Worm (Caenorhabditis elegans) whole organism, young adult: ENCODE data around the gene cbp-1.

Experiments
- B0035.1 ChIP-seq: sonication (generic microtip); optimal IDR thresholded peaks from 2 replicates; lab custom pipeline; 2016; ENCODE audit warnings: missing genetic modification characterization, mild to moderate bottlenecking, missing compliant biosample characterization, missing genotype, missing genetic modification reagents
- B0336.3 ChIP-seq: fragments of 200-800 bp; sonication (Bioruptor generic); IDR thresholded peaks from 2 replicates; pipeline ENCODE4 v1.3.6; 2022; ENCODE audit warnings: missing genetic modification characterization, missing compliant biosample characterization
- C17E4.6 ChIP-seq: fragments of 200-800 bp; sonication (Bioruptor generic); IDR thresholded peaks from 2 replicates; pipeline ENCODE4 v1.3.6; 2022; ENCODE audit warnings: missing genetic modification reagents, missing genetic modification characterization, missing compliant biosample characterization
- D2030.7 ChIP-seq: fragments of 200-800 bp; sonication (Bioruptor generic); IDR thresholded peaks from 2 replicates; pipeline ENCODE4 v1.3.6; 2022; ENCODE audit warnings: missing genetic modification reagents, missing genetic modification characterization, missing compliant biosample characterization
- F10E7.11 ChIP-seq: sonication (generic microtip); optimal IDR thresholded peaks from 2 replicates; lab custom pipeline; 2017; ENCODE audit warnings: mild to moderate bottlenecking, missing genetic modification characterization, moderate library complexity, missing compliant biosample characterization
- F22D6.2 ChIP-seq: sonication (generic microtip); optimal IDR thresholded peaks from 2 replicates; lab custom pipeline; 2016; ENCODE audit warnings: mild to moderate bottlenecking, missing genetic modification characterization, missing compliant biosample characterization
- F33H1.4 ChIP-seq: fragments of 200-800 bp; sonication (Bioruptor generic); IDR thresholded peaks from 2 replicates; pipeline ENCODE4 v1.3.6; 2022; ENCODE audit warnings: missing genetic modification reagents, missing genetic modification characterization, missing compliant biosample characterization
- F39B2.1 ChIP-seq: fragments of 200-800 bp; sonication (Bioruptor generic); IDR thresholded peaks from 2 replicates; pipeline ENCODE4 v1.3.6; 2022; ENCODE audit warnings: missing genetic modification reagents, missing genetic modification characterization, missing compliant biosample characterization
- F52B5.7 ChIP-seq: sonication (generic microtip); optimal IDR thresholded peaks from 2 replicates; lab custom pipeline; 2016; ENCODE audit warnings: mild to moderate bottlenecking, missing genetic modification characterization, missing compliant biosample characterization
- F55B11.4 ChIP-seq: sonication (generic microtip); optimal IDR thresholded peaks from 2 replicates; lab custom pipeline; 2016; ENCODE audit warnings: missing compliant biosample characterization, missing genetic modification characterization, borderline replicate concordance; ENCODE audit not compliant: insufficient read depth
- F57A8.1 ChIP-seq: fragments of 200-800 bp; sonication (Bioruptor generic); optimal IDR thresholded peaks from 2 replicates; lab custom pipeline; 2018; ENCODE audit warnings: mild to moderate bottlenecking, missing genetic modification characterization, moderate library complexity, missing compliant biosample characterization
- Y67H2A.10 ChIP-seq: fragments of 200-800 bp; sonication (Bioruptor generic); conservative IDR thresholded peaks from 2 replicates; pipeline ENCODE4 v1.3.6; 2022; ENCODE audit warnings: missing genetic modification reagents, missing genetic modification characterization, missing compliant biosample characterization
- Y95B8A.8 ChIP-seq: fragments of 200-800 bp; sonication (Bioruptor generic); IDR thresholded peaks from 2 replicates; pipeline ENCODE4 v1.3.6; 2022; ENCODE audit warnings: missing genetic modification reagents, missing genetic modification characterization, missing compliant biosample characterization
- attf-3 ChIP-seq: fragments of 200-800 bp; sonication (Bioruptor generic); conservative IDR thresholded peaks from 2 replicates; pipeline ENCODE4 v1.3.6; 2022; ENCODE audit warnings: missing genetic modification reagents, missing genetic modification characterization, missing compliant biosample characterization
- attf-5 ChIP-seq: fragments of 200-800 bp; sonication (Bioruptor generic); optimal IDR thresholded peaks from 2 replicates; lab custom pipeline; 2018; ENCODE audit warnings: mild to moderate bottlenecking, missing genetic modification characterization, missing compliant biosample characterization
- attf-6 ChIP-seq: fragments of 200-800 bp; sonication (Bioruptor generic); IDR thresholded peaks from 2 replicates; pipeline ENCODE4 v1.3.6; 2022; ENCODE audit warnings: missing genetic modification reagents, missing genetic modification characterization, missing compliant biosample characterization
- bed-2 ChIP-seq: fragments of 200-800 bp; sonication (Bioruptor generic); IDR thresholded peaks from 2 replicates; pipeline ENCODE4 v1.3.6; 2022; ENCODE audit warnings: missing genetic modification reagents, missing genetic modification characterization, missing compliant biosample characterization
- ceh-100 ChIP-seq: fragments of 200-800 bp; sonication (Bioruptor generic); IDR thresholded peaks from 2 replicates; pipeline ENCODE4 v1.3.6; 2022; ENCODE audit warnings: missing genetic modification reagents, missing genetic modification characterization, missing compliant biosample characterization
- ceh-58 ChIP-seq: fragments of 200-800 bp; sonication (Bioruptor generic); IDR thresholded peaks from 2 replicates; pipeline ENCODE4 v1.3.6; 2022; ENCODE audit warnings: missing genetic modification characterization, missing compliant biosample characterization
- ceh-79 ChIP-seq: sonication (generic microtip); optimal IDR thresholded peaks from 2 replicates; lab custom pipeline; 2017; ENCODE audit warnings: mild to moderate bottlenecking, missing genetic modification characterization, missing compliant biosample characterization
- dpl-1 ChIP-seq: fragments of 150-350 bp; optimal IDR thresholded peaks from 2 replicates; lab custom pipeline; 2014; ENCODE audit warnings: missing biosample characterization, missing genetic modification reagents, missing genetic modification characterization
- efl-1 ChIP-seq: fragments of 150-350 bp; optimal IDR thresholded peaks from 2 replicates; lab custom pipeline; 2014; ENCODE audit warnings: missing biosample characterization, missing genetic modification reagents, missing genetic modification characterization
- egl-18 ChIP-seq: fragments of 200-800 bp; sonication (Bioruptor generic); IDR thresholded peaks from 2 replicates; pipeline ENCODE4 v1.3.6; 2022; ENCODE audit warnings: missing genetic modification reagents, missing genetic modification characterization, missing compliant biosample characterization
- egl-44 ChIP-seq: fragments of 200-800 bp; sonication (Bioruptor generic); IDR thresholded peaks from 2 replicates; pipeline ENCODE4 v1.3.6; 2022; ENCODE audit warnings: missing genetic modification reagents, missing genetic modification characterization, missing compliant biosample characterization
- gei-17 ChIP-seq: fragments of 200-800 bp; sonication (Bioruptor generic); optimal IDR thresholded peaks from 2 replicates; lab custom pipeline; 2018; ENCODE audit warnings: mild to moderate bottlenecking, missing genetic modification characterization, missing compliant biosample characterization
- him-1 ChIP-seq: sonication (generic microtip); optimal IDR thresholded peaks from 2 replicates; lab custom pipeline; 2016; ENCODE audit warnings: missing genotype, missing genetic modification reagents, missing genetic modification characterization, missing compliant biosample characterization
- hlh-12 ChIP-seq: sonication (generic microtip); optimal IDR thresholded peaks from 2 replicates; lab custom pipeline; 2016; ENCODE audit warnings: missing genetic modification characterization, missing compliant biosample characterization
- hrde-1 ChIP-seq: sonication (generic microtip); optimal IDR thresholded peaks from 2 replicates; lab custom pipeline; 2016; ENCODE audit warnings: missing genetic modification characterization, mild to moderate bottlenecking, missing compliant biosample characterization, moderate library complexity, missing genotype, missing genetic modification reagents, borderline replicate concordance
- let-526 ChIP-seq: fragments of 200-800 bp; sonication (Bioruptor generic); IDR thresholded peaks from 2 replicates; pipeline ENCODE4 v1.3.6; 2022; ENCODE audit warnings: missing genetic modification reagents, missing genetic modification characterization, missing compliant biosample characterization
- lin-26 ChIP-seq: fragments of 200-800 bp; sonication (Bioruptor generic); IDR thresholded peaks from 2 replicates; pipeline ENCODE4 v1.3.6; 2022; ENCODE audit warnings: missing genetic modification reagents, missing genetic modification characterization, missing compliant biosample characterization
- lin-35 ChIP-seq, 3 experiments: fragments of 150-350 bp in 2 of 3; sonication (generic microtip) in 1 of 3; optimal IDR thresholded peaks; 2 replicates each; lab custom pipeline; 2014 to 2018; ENCODE audit warnings: missing biosample characterization in 3 of 3, missing genetic modification characterization in 3 of 3, missing genetic modification reagents in 3 of 3
- lsy-27 ChIP-seq: sonication (generic microtip); optimal IDR thresholded peaks from 2 replicates; lab custom pipeline; 2017; ENCODE audit warnings: missing genetic modification characterization, mild to moderate bottlenecking, missing compliant biosample characterization, antibody characterized with exemption, missing genotype, borderline replicate concordance; ENCODE audit not compliant: insufficient read depth
- madf-3 ChIP-seq: fragments of 200-800 bp; sonication (Bioruptor generic); IDR thresholded peaks from 2 replicates; pipeline ENCODE4 v1.3.6; 2022; ENCODE audit warnings: missing genetic modification reagents, missing genetic modification characterization, missing compliant biosample characterization
- madf-6 ChIP-seq: fragments of 200-800 bp; sonication (Bioruptor generic); IDR thresholded peaks from 2 replicates; pipeline ENCODE4 v1.3.6; 2022; ENCODE audit warnings: missing genetic modification reagents, missing genetic modification characterization, missing compliant biosample characterization
- mcd-1 ChIP-seq: fragments of 200-800 bp; sonication (Bioruptor generic); IDR thresholded peaks from 2 replicates; pipeline ENCODE4 v1.3.6; 2022; ENCODE audit warnings: missing genetic modification reagents, missing genetic modification characterization, missing compliant biosample characterization
- mxl-1 ChIP-seq: sonication (generic microtip); optimal IDR thresholded peaks from 2 replicates; lab custom pipeline; 2016; ENCODE audit warnings: missing genetic modification characterization, missing compliant biosample characterization
- nhr-80 ChIP-seq: sonication (generic microtip); optimal IDR thresholded peaks from 2 replicates; lab custom pipeline; 2016; ENCODE audit warnings: missing genetic modification characterization, missing compliant biosample characterization
- pbrm-1 ChIP-seq: fragments of 200-800 bp; sonication (Bioruptor generic); IDR thresholded peaks from 2 replicates; pipeline ENCODE4 v1.3.6; 2022; ENCODE audit warnings: missing genetic modification reagents, missing genetic modification characterization, missing compliant biosample characterization
- rcor-1 ChIP-seq: fragments of 200-800 bp; sonication (Bioruptor generic); IDR thresholded peaks from 2 replicates; pipeline ENCODE4 v1.3.6; 2022; ENCODE audit warnings: missing genetic modification reagents, missing genetic modification characterization, missing compliant biosample characterization
- sdz-38 ChIP-seq: sonication (generic microtip); optimal IDR thresholded peaks from 2 replicates; lab custom pipeline; 2016; ENCODE audit warnings: missing genotype, missing genetic modification characterization, missing compliant biosample characterization
- snpc-3.4 ChIP-seq: sonication (generic microtip); optimal IDR thresholded peaks from 2 replicates; lab custom pipeline; 2017; ENCODE audit warnings: missing genetic modification characterization, mild to moderate bottlenecking, missing compliant biosample characterization, antibody characterized with exemption, moderate library complexity, missing genotype, missing genetic modification reagents
- snpc-4 ChIP-seq, 5 experiments: fragments of 150-350 bp in 1 of 5; sonication (generic microtip) in 4 of 5; optimal IDR thresholded peaks; 2 replicates each; lab custom pipeline; 2014 to 2018; ENCODE audit warnings: missing genetic modification characterization in 5 of 5, missing biosample characterization in 3 of 5, antibody characterized with exemption in 2 of 5, mild to moderate bottlenecking in 2 of 5, missing compliant biosample characterization in 2 of 5, missing genotype in 2 of 5, moderate library complexity in 2 of 5, missing genetic modification reagents in 1 of 5
- somi-1 ChIP-seq: fragments of 200-800 bp; sonication (Bioruptor generic); optimal IDR thresholded peaks from 2 replicates; lab custom pipeline; 2018; ENCODE audit warnings: mild to moderate bottlenecking, missing genetic modification characterization, missing compliant biosample characterization
- tbp1 ChIP-seq: fragments of 200-800 bp; sonication (Bioruptor generic); optimal IDR thresholded peaks from 2 replicates; lab custom pipeline; 2018; ENCODE audit warnings: mild to moderate bottlenecking, missing genetic modification characterization, missing compliant biosample characterization
- tlf-1 ChIP-seq: fragments of 200-800 bp; sonication (Bioruptor generic); optimal IDR thresholded peaks from 2 replicates; lab custom pipeline; 2018; ENCODE audit warnings: mild to moderate bottlenecking, missing genetic modification characterization, missing compliant biosample characterization
- ztf-26 ChIP-seq: sonication (generic microtip); optimal IDR thresholded peaks from 2 replicates; lab custom pipeline; 2017; ENCODE audit warnings: missing genetic modification characterization, missing compliant biosample characterization
- ztf-3 ChIP-seq: fragments of 200-800 bp; sonication (Bioruptor generic); optimal IDR thresholded peaks from 2 replicates; lab custom pipeline; 2018; ENCODE audit warnings: mild to moderate bottlenecking, missing genetic modification characterization, missing compliant biosample characterization

cbp-1 gene

DNA sequence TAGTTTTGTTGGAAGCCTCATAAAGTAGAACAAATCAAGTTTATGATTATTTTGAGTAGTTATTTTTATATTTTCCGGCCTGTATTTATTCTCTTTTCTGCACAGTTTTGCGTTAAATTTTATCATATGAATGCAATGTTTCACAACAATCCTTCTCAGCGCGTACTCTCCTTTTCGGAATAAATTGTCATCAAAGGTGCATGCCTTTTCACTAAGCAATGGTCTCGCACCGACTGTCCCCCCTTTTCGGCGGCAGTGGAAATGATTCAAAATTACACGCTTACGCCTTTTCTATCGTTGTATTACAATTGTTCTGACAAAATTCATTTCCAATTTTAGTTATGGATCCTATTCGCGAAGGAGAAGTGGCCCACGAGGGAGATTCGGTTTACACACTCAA is 19.2 kb upstream of the cbp-1 start, which contains the start of the genes iff-1 and cdk-1 (continued):
- TF ChIP-seq attf-3 (no peak), ceh-58 (no peak), efl-1 (peak; percentile 24), sdz-38 (no peak), lin-35 (GFP tag; optimal IDR thresholded peaks at IDR 0.05; lab: Kevin White, UChicago) (peak in 1 of 3 experiments; percentile 8), hlh-12 (tag; lab: Kevin White, UChicago) (no peak), F33H1.4 (GFP tag; lab: Robert Waterston, UW) (peak; percentile 44), egl-44 (GFP tag; lab: Robert Waterston, UW) (no peak), egl-18 (GFP tag; lab: Robert Waterston, UW) (no peak), dpl-1 (peak; percentile 11), ceh-100 (GFP tag; lab: Robert Waterston, UW) (no peak), Y67H2A.10 (GFP tag; lab: Robert Waterston, UW) (no peak), lsy-27 (tag; lab: Kevin White, UChicago) (no peak), ceh-79 (tag; lab: Kevin White, UChicago) (no peak), him-1 (tag; lab: Kevin White, UChicago) (no peak), nhr-80 (no peak), somi-1 (GFP tag; lab: Kevin White, UChicago) (no peak), rcor-1 (0 out of 2 replicates have a peak, but pooled peaks have one; percentile 24), pbrm-1 (GFP tag; lab: Robert Waterston, UW) (no peak), C17E4.6 (GFP tag; lab: Robert Waterston, UW) (no peak), B0035.1 (tag; lab: Kevin White, UChicago) (no peak)

ce11 chrIII:9748694-9749093 is 17.6 kb upstream of the cbp-1 start, which contains the start of gene T05G5.4:
TSS of gene T05G5.4 (plus strand) at chrIII:9748934.
- peak; percentile 46; the same call in 1 of the 2 replicates for TF ChIP-seq C17E4.6 (GFP tag; lab: Robert Waterston, UW)
- peak; percentile 43; the same call in 1 of the 2 replicates for TF ChIP-seq mcd-1 (GFP tag; lab: Robert Waterston, UW)
- TF ChIP-seq F22D6.2 (tag; lab: Kevin White, UChicago), result no peak
- TF ChIP-seq bed-2, result no peak
- TF ChIP-seq madf-3 (GFP tag; lab: Robert Waterston, UW), result 0 out of 2 replicates have a peak, but pooled peaks have one; percentile 38
- peak; percentile 59 for TF ChIP-seq hrde-1 (tag; lab: Kevin White, UChicago)
- no peak for TF ChIP-seq ztf-3 (GFP tag; lab: Kevin White, UChicago)
- no peak for TF ChIP-seq F52B5.7 (tag; lab: Kevin White, UChicago)
- peak; percentile 37; the same call in 1 of the 2 replicates for TF ChIP-seq attf-6
- TF ChIP-seq lin-26 (GFP tag; lab: Robert Waterston, UW), result peak; percentile 55
- TF ChIP-seq tbp1 (GFP tag; lab: Kevin White, UChicago), result peak; percentile 20
- no peak for TF ChIP-seq D2030.7 (GFP tag; lab: Robert Waterston, UW)
- TF ChIP-seq snpc-3.4 (tag; lab: Kevin White, UChicago), result peak; percentile 4
- peak; percentile 68 for TF ChIP-seq madf-6 (GFP tag; lab: Robert Waterston, UW)
- TF ChIP-seq F10E7.11, result no peak
- TF ChIP-seq him-1 (tag; lab: Kevin White, UChicago), result peak; percentile 90
- TF ChIP-seq mxl-1 (tag; lab: Kevin White, UChicago), result no peak
- no peak for TF ChIP-seq let-526 (GFP tag; lab: Robert Waterston, UW)
- no peak for TF ChIP-seq F57A8.1 (GFP tag; lab: Kevin White, UChicago)
- TF ChIP-seq F39B2.1 (GFP tag; lab: Robert Waterston, UW), result peak; percentile 62; the same call in 1 of the 2 replicates
- 0 out of 2 replicates have a peak, but pooled peaks have one; percentile 22 for TF ChIP-seq Y95B8A.8
- no peak for TF ChIP-seq snpc-4 (GFP tag; optimal IDR thresholded peaks at IDR 0.05; lab: Kevin White, UChicago)
- TF ChIP-seq snpc-4 (tag; optimal IDR thresholded peaks at IDR 0.05; lab: Kevin White, UChicago), result no peak
- no peak for TF ChIP-seq attf-5 (GFP tag; lab: Kevin White, UChicago)
- TF ChIP-seq F55B11.4, result no peak
- TF ChIP-seq ceh-100 (GFP tag; lab: Robert Waterston, UW), result peak; percentile 63
- TF ChIP-seq ztf-26, result no peak
- TF ChIP-seq tlf-1 (GFP tag; lab: Kevin White, UChicago), result peak; percentile 39
- 0 out of 2 replicates have a peak, but pooled peaks have one; percentile 47 for TF ChIP-seq B0336.3 (GFP tag; lab: Robert Waterston, UW)
- TF ChIP-seq gei-17, result no peak
